Fruit fly (Drosophila melanogaster) Kc167 (cell line): ENCODE results near the gene grsm.

Source experiments
- Myc ChIP-seq: fragments of >200 bp; optimal IDR thresholded peaks from 2 replicates; lab custom pipeline; 2017; ENCODE audit warnings: missing external identifiers
- Sin3A ChIP-seq: fragments of >200 bp; optimal IDR thresholded peaks from 2 replicates; lab custom pipeline; 2018; ENCODE audit warnings: missing external identifiers
- h ChIP-seq: fragments of >200 bp; optimal IDR thresholded peaks from 3 replicates; lab custom pipeline; 2018; ENCODE audit warnings: missing external identifiers
- insv ChIP-seq: fragments of >200 bp; optimal IDR thresholded peaks from 3 replicates; lab custom pipeline; 2018; ENCODE audit warnings: missing external identifiers
- psq ChIP-seq: fragments of >200 bp; optimal IDR thresholded peaks from 2 replicates; lab custom pipeline; 2017; ENCODE audit warnings: missing external identifiers
- ttk ChIP-seq: sonication (Bioruptor generic); optimal IDR thresholded peaks from 2 replicates; lab custom pipeline; 2017; ENCODE audit warnings: missing external identifiers

- TF ChIP-seq psq (no peak), insv (lab: Kevin White, UChicago) (no peak), ttk (lab: Kevin White, UChicago) (no peak), Sin3A (lab: Kevin White, UChicago) (no peak), Myc (lab: Kevin White, UChicago) (no peak), h (lab: Kevin White, UChicago) (no peak)
Observed at dm6 chr3R:12982982-12983633, 15.6 kb upstream of the grsm start.
